Worm (Caenorhabditis elegans) whole organism, dauer: Measurements from ENCODE around the gene C15C8.8.

Experiments
- unc-62 ChIP-seq: sonication (generic microtip); optimal IDR thresholded peaks from 2 replicates; lab custom pipeline; 2017; ENCODE audit warnings: missing biosample characterization, missing genetic modification reagents, missing genetic modification characterization

The C15C8.8 gene

ce11 chrV:12728062-12728665, 24.1 kb downstream of the C15C8.8 start, which contains the start of the genes rpl-28 and mrpl-49:
rpl-28 (minus strand) TSS chrV:12728112.
mrpl-49 (plus strand) TSS chrV:12728631.
- TF ChIP-seq unc-62 (GFP tag; lab: Kevin White, UChicago), result no peak

- no peak for TF ChIP-seq unc-62 (GFP tag; lab: Kevin White, UChicago)
These were observed 25.1 kb downstream of the C15C8.8 start, which contains the start of gene R11D1.13 for ce11 chrV:12727104-12727637. R11D1.13 (plus strand) TSS chrV:12727154.

ce11 chrV:12725893-12726292, 26.4 kb downstream of the C15C8.8 start, which contains the start of gene R11D1.12:
R11D1.12 (minus strand) TSS chrV:12725993.
- no peak for TF ChIP-seq unc-62 (GFP tag; lab: Kevin White, UChicago)

- TF ChIP-seq unc-62 (GFP tag; lab: Kevin White, UChicago), result no peak
These were observed 32.6 kb downstream of the C15C8.8 start, which contains the start of gene R11D1.7 for ce11 chrV:12719713-12720112. R11D1.7 (plus strand) TSS chrV:12720013.

- TF ChIP-seq unc-62 (GFP tag; lab: Kevin White, UChicago), result no peak
These were observed 33.7 kb downstream of the C15C8.8 start, which contains the start of gene str-181 for ce11 chrV:12718622-12719021. str-181 (minus strand) TSS chrV:12718722.

ce11 chrV:12716447-12716846, 35.9 kb downstream of the C15C8.8 start, which contains the start of gene str-178:
str-178 (minus strand) TSS chrV:12716547.
- TF ChIP-seq unc-62 (GFP tag; lab: Kevin White, UChicago), result no peak

ce11 chrV:12714120-12714519, 38.2 kb downstream of the C15C8.8 start, which contains the start of gene R11D1.4:
R11D1.4 (minus strand) TSS chrV:12714220.
- no peak for TF ChIP-seq unc-62 (GFP tag; lab: Kevin White, UChicago)

- TF ChIP-seq unc-62 (GFP tag; lab: Kevin White, UChicago), result no peak
These were observed 40.3 kb downstream of the C15C8.8 start, which contains the start of gene R11D1.3 for ce11 chrV:12711999-12712398. R11D1.3 (minus strand) TSS chrV:12712099.

ce11 chrV:12708305-12708704, 44.0 kb downstream of the C15C8.8 start, which contains the start of gene R11D1.2:
R11D1.2 (plus strand) TSS chrV:12708605.
- no peak for TF ChIP-seq unc-62 (GFP tag; lab: Kevin White, UChicago)

ce11 chrV:12706511-12706910, 45.8 kb downstream of the C15C8.8 start:
- no peak for TF ChIP-seq unc-62 (GFP tag; lab: Kevin White, UChicago)

ce11 chrV:12704077-12704476, 48.2 kb downstream of the C15C8.8 start, which contains the start of gene R11D1.1:
R11D1.1 (plus strand) TSS chrV:12704377.
- TF ChIP-seq unc-62 (GFP tag; lab: Kevin White, UChicago), result no peak
